Worm (Caenorhabditis elegans): Measurements from ENCODE around the gene srh-16.

The srh-16 gene

ce11 chrV:12291587-12291986 is at the start of gene srh-16, which contains the start of gene srpa-68:
TSS of gene srh-16 (plus strand) at chrV:12291861.
TSS of gene srpa-68 (minus strand) at chrV:12291658.
- peak; percentile 63 for TF ChIP-seq unc-86 (tag; optimal IDR thresholded peaks at IDR 0.05)
- peak; percentile 54; the same call in 1 of the 2 replicates for TF ChIP-seq unc-3 (GFP tag; conservative IDR thresholded peaks at IDR 0.05)
- TF ChIP-seq unc-3 (tag; optimal IDR thresholded peaks at IDR 0.05): peak; percentile 8
- TF ChIP-seq ceh-6 (GFP tag; optimal IDR thresholded peaks at IDR 0.05): no peak
- TF ChIP-seq nfya-1 (tag; optimal IDR thresholded peaks at IDR 0.05): peak; percentile 76
- no peak for TF ChIP-seq hlh-8 (tag; optimal IDR thresholded peaks at IDR 0.05)
- peak; percentile 54 for TF ChIP-seq ceh-2 (tag; optimal IDR thresholded peaks at IDR 0.05)
- TF ChIP-seq npax-4 (tag; optimal IDR thresholded peaks at IDR 0.05): peak; percentile 33
- no peak for TF ChIP-seq nhr-11 (tag; optimal IDR thresholded peaks at IDR 0.05)
- TF ChIP-seq dmd-4 (tag; optimal IDR thresholded peaks at IDR 0.05; ENCODE audit: borderline replicate concordance): no peak
- no peak for TF ChIP-seq ama-1 (optimal IDR thresholded peaks at IDR 0.05)
- peak; percentile 42 for TF ChIP-seq ceh-31 (tag; optimal IDR thresholded peaks at IDR 0.05)
- TF ChIP-seq unc-42 (tag; optimal IDR thresholded peaks at IDR 0.05): peak; percentile 44
- TF ChIP-seq F13H6.1 (tag; optimal IDR thresholded peaks at IDR 0.05): no peak
- no peak for TF ChIP-seq T23F11.4 (GFP tag; optimal IDR thresholded peaks at IDR 0.05)
- no peak for TF ChIP-seq elt-4 (tag; optimal IDR thresholded peaks at IDR 0.05)
- TF ChIP-seq ceh-30 (tag; optimal IDR thresholded peaks at IDR 0.05): peak; percentile 72
- peak; percentile 57 for TF ChIP-seq ceh-14 (tag; optimal IDR thresholded peaks at IDR 0.05)
- TF ChIP-seq ets-4 (tag; optimal IDR thresholded peaks at IDR 0.05): no peak
- TF ChIP-seq pag-3 (tag; optimal IDR thresholded peaks at IDR 0.05; ENCODE audit: borderline replicate concordance): no peak
- peak; percentile 29 for TF ChIP-seq eyg-1 (tag; optimal IDR thresholded peaks at IDR 0.05)
- peak; percentile 15 for TF ChIP-seq unc-55 (GFP tag; optimal IDR thresholded peaks at IDR 0.05)
- TF ChIP-seq hlh-15 (tag; optimal IDR thresholded peaks at IDR 0.05): peak; percentile 64
- TF ChIP-seq lin-11 (tag; optimal IDR thresholded peaks at IDR 0.05): peak; percentile 43
- no peak for TF ChIP-seq pqm-1 (tag; optimal IDR thresholded peaks at IDR 0.05)
- TF ChIP-seq pat-9 (tag; optimal IDR thresholded peaks at IDR 0.05): peak; percentile 51
- TF ChIP-seq nhr-232 (tag; optimal IDR thresholded peaks at IDR 0.05): no peak
- no peak for TF ChIP-seq ceh-18 (tag; optimal IDR thresholded peaks at IDR 0.05)
- TF ChIP-seq Y22D7AL.16 (tag; optimal IDR thresholded peaks at IDR 0.05): peak; percentile 33
- TF ChIP-seq ceh-22 (tag; optimal IDR thresholded peaks at IDR 0.05): no peak
- TF ChIP-seq fkh-6 (tag; optimal IDR thresholded peaks at IDR 0.05): peak; percentile 60
- no peak for TF ChIP-seq fax-1 (tag; optimal IDR thresholded peaks at IDR 0.05)
- TF ChIP-seq ceh-48 (tag; optimal IDR thresholded peaks at IDR 0.05): peak; percentile 62
- TF ChIP-seq ceh-19 (GFP tag; optimal IDR thresholded peaks at IDR 0.05): no peak
- no peak for TF ChIP-seq sox-2 (GFP tag; IDR thresholded peaks at IDR 0.05)
- peak; percentile 59; the same call in 1 of the 2 replicates for TF ChIP-seq ceh-45 (GFP tag; IDR thresholded peaks at IDR 0.05)
- no peak for TF ChIP-seq pros-1 (tag; optimal IDR thresholded peaks at IDR 0.05)
- peak; percentile 65 for TF ChIP-seq tbx-2 (tag; optimal IDR thresholded peaks at IDR 0.05)
- TF ChIP-seq zip-5 (tag; optimal IDR thresholded peaks at IDR 0.05): peak; percentile 14
- TF ChIP-seq rnt-1 (tag; optimal IDR thresholded peaks at IDR 0.05): peak; percentile 79
- TF ChIP-seq ceh-9 (tag; optimal IDR thresholded peaks at IDR 0.05): no peak
- no peak for TF ChIP-seq mec-3 (tag; optimal IDR thresholded peaks at IDR 0.05; ENCODE audit: borderline replicate concordance)
- TF ChIP-seq ttx-3 (tag; optimal IDR thresholded peaks at IDR 0.05): peak; percentile 68
- TF ChIP-seq C08G9.2 (tag; optimal IDR thresholded peaks at IDR 0.05): peak; percentile 33
- peak; percentile 52 for TF ChIP-seq K09A11.1 (tag; optimal IDR thresholded peaks at IDR 0.05; ENCODE audit: insufficient read depth)
- peak; percentile 33 for TF ChIP-seq hlh-13 (GFP tag; optimal IDR thresholded peaks at IDR 0.05)
- TF ChIP-seq ceh-24 (tag; optimal IDR thresholded peaks at IDR 0.05): no peak
- TF ChIP-seq tbx-7 (tag; optimal IDR thresholded peaks at IDR 0.05): no peak
- peak; percentile 38 for TF ChIP-seq madf-2 (tag; optimal IDR thresholded peaks at IDR 0.05)
- no peak for TF ChIP-seq hlh-30 (tag; optimal IDR thresholded peaks at IDR 0.05; ENCODE audit: insufficient read depth)
- TF ChIP-seq syd-9 (tag; optimal IDR thresholded peaks at IDR 0.05): peak; percentile 38
- TF ChIP-seq sox-4 (tag; optimal IDR thresholded peaks at IDR 0.05): peak; percentile 45
- TF ChIP-seq gmeb-2 (tag; optimal IDR thresholded peaks at IDR 0.05): peak; percentile 47
- no peak for TF ChIP-seq hlh-6 (tag; optimal IDR thresholded peaks at IDR 0.05)

Measured in whole organism, late embryonic.